Worm (Caenorhabditis elegans) whole organism, L4/young adult: Measurements from ENCODE around the gene fbxa-18.

ENCODE experiments used
- W03F9.2 ChIP-seq: fragments of 150-350 bp; optimal IDR thresholded peaks from 2 replicates; lab custom pipeline; 2014; ENCODE audit warnings: missing biosample characterization, missing genetic modification characterization
- dao-5 ChIP-seq: sonication (generic microtip); optimal IDR thresholded peaks from 2 replicates; lab custom pipeline; 2016; ENCODE audit warnings: missing genotype, missing genetic modification characterization, moderate library complexity, missing compliant biosample characterization
- him-1 ChIP-seq: sonication (generic microtip); optimal IDR thresholded peaks from 2 replicates; lab custom pipeline; 2016; ENCODE audit warnings: missing genotype, missing genetic modification reagents, missing genetic modification characterization, missing compliant biosample characterization

The fbxa-18 gene

DNA sequence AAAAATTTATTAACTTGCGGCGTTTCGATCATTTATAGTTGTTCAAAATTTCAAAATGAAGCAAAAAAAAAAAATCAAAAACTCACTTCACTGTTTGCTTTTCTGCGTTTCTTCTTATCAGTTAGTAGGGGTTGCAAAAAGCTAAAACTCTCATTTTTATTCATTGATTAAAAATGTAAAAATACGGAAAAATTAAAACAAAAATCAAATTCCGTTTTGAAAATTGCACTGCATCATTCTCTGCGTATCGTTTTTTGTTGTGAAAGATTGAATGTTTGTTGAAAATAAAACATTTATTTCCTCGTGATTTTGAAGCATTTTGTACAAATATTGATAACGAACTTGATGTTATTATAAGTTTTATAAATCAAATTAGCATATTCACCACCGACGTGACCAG lies 13.4 kb upstream of the fbxa-18 start:
- TF ChIP-seq W03F9.2 (tag; lab: Kevin White, UChicago) (no peak), him-1 (tag; lab: Kevin White, UChicago) (no peak), dao-5 (tag; lab: Kevin White, UChicago) (no peak)

DNA sequence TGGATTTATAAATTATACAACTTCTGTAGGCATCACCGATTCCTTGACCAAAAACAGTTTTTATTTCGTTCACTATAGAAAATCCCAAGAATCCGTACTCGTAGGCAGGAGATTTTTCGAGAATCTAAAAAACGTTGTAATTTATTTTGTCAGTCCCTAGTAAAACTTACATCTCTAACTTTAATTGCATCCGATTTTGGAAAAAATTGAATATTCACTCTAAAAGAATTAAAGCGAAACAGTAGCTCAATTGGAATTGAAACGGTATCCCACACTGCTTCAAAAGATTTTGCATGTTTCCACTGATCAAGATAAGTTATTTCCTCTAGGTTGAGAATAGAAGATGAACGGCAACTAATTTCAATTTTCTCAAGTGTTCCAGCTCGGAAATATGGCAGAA lies 11.2 kb upstream of the fbxa-18 start, which contains the start of gene fbxa-142:
TSS of gene fbxa-142 (minus strand) at position 101 of the 400 bp plus-strand sequence.
- TF ChIP-seq dao-5 (tag; lab: Kevin White, UChicago) (no peak), him-1 (tag; lab: Kevin White, UChicago) (no peak), W03F9.2 (tag; lab: Kevin White, UChicago) (no peak)

DNA sequence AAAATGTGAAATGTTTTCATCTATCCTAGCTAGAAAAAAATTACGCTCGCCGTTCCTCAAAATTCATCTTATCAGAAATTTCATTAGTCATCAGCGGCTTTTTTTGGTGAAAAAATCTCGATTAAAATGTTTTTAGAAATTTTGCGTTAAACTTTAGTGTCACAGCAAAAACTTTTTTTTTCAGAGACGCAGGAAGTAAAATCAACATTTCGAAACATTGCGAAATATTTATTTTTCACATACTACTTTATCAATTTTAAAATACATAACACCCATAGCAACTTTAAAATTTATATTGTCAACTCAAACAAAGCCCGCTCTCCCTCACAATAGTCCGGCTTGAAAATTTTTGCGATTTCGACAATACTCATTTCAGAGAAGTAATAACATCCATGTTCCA lies 10.3 kb upstream of the fbxa-18 start:
- no peak for TF ChIP-seq him-1 (tag; lab: Kevin White, UChicago)
- no peak for TF ChIP-seq W03F9.2 (tag; lab: Kevin White, UChicago)
- no peak for TF ChIP-seq dao-5 (tag; lab: Kevin White, UChicago)

DNA sequence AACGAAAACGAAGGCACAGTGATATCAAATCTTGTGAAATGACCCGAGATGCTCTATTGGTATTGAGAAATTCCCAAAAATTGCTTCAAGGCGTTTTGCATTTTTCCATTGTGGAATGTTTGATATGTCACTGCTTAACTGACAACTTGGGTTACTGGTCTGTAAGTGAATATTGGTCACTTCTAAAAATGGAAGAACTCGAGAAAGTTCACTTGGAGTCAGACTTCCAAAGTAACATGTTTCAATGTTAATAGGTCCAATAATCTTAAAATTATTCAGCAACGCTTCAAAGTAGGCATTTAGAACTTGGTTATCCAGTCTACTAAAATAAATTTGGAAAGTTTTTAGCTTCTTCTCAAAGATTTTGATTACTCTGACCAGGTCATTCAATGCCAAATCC lies 9.8 kb upstream of the fbxa-18 start, which contains the start of gene fbxa-144:
TSS of gene fbxa-144 (minus strand) at position 101 of the 400 bp plus-strand sequence.
- no peak for TF ChIP-seq dao-5 (tag; lab: Kevin White, UChicago)

DNA sequence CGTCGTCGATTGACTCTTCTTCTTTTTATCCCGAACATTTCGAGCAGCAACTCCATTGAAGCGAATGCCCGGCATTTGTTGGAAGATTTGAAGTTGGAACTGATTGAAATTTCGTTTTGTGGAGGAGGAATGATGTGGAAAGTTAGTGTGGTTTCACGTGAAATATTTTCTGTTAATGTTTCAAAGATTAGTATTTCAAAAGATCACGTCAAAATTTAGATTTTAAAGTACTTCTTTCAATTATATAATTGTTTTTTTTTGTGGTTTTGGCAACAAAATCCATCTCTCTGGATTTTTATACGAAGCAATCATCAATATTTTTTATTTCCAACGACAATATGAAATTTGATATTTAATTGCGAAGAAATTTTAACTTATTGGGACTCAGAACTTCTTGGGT lies 5.4 kb upstream of the fbxa-18 start, which contains the start of gene F44G3.7:
TSS of gene F44G3.7 (minus strand) at position 101 of the 400 bp plus-strand sequence.
- TF ChIP-seq dao-5 (tag; lab: Kevin White, UChicago) (no peak), W03F9.2 (tag; lab: Kevin White, UChicago) (no peak), him-1 (tag; lab: Kevin White, UChicago) (no peak)

DNA sequence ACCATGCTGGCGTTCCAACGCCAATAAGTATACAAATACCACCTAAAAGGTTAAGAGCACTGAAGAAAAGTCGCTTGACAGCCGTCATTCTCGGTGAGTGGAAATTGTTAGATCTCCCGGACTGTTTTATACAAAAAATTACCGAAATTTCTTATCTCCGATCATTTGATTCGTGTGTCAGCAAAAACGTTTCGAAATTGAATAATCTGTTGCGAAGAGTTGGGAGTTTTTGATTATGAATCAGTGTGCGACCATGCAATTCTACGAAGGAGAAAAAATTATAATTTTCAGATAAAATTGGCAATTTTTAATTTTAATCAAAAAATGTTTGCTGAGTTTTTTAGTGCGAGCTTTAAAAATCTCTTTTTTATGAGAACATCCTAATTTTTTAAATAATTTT lies 2.9 kb upstream of the fbxa-18 start, which contains the start of gene clc-11:
TSS of gene clc-11 (minus strand) at position 101 of the 400 bp plus-strand sequence.
- TF ChIP-seq W03F9.2 (tag; lab: Kevin White, UChicago), result no peak
- TF ChIP-seq dao-5 (tag; lab: Kevin White, UChicago), result no peak
- no peak for TF ChIP-seq him-1 (tag; lab: Kevin White, UChicago)

DNA sequence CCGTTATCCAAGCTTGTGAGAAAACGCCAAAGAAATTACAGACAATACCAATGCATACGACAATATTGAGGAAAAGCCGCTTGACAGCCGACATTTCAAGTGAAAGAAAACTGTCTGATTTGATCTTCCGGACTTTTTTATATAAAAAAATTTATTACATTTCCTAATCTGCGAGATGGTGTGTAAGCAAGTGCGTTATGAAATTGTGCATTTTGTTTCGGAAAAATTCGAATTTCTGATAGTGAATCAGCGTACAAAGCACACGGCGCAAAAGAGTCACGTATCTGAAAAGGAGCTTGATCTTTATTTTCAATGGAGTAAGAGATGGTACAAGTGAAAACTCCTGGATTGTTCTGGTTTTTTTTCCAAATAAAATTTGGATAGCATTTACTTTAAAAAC lies 1.4 kb upstream of the fbxa-18 start, which contains the start of gene clc-32:
TSS of gene clc-32 (minus strand) at position 101 of the 400 bp plus-strand sequence.
- no peak for TF ChIP-seq W03F9.2 (tag; lab: Kevin White, UChicago)

DNA sequence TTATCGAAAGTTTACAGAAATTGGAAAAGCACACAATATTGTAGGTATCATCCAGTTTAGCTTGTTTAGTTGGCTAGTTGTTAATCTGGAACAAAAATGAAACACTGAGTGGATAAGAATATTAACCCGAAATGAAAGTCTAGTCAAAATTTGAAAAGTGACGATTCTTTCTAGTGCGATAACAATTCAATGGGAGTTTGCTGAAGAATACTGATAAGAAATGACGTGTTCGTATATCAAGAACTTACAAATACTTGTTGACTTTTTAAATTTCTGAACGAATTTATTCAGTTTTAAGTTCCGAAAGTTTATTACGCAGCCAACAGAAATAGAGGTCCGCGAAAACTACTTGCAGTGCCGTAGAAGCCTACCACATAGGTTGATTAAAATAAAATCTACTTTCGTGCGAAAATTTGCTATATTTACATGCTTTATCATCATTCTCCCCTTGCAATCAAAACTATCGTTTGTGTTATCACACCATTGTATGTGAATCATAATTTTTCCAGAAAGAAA lies 653 bp downstream of the fbxa-18 start, which contains the start of gene fbxa-88:
TSS of gene fbxa-88 (minus strand) at position 51 of the 516 bp plus-strand sequence.
- TF ChIP-seq dao-5 (tag; lab: Kevin White, UChicago), result no peak
- no peak for TF ChIP-seq him-1 (tag; lab: Kevin White, UChicago)
- no peak for TF ChIP-seq W03F9.2 (tag; lab: Kevin White, UChicago)

DNA sequence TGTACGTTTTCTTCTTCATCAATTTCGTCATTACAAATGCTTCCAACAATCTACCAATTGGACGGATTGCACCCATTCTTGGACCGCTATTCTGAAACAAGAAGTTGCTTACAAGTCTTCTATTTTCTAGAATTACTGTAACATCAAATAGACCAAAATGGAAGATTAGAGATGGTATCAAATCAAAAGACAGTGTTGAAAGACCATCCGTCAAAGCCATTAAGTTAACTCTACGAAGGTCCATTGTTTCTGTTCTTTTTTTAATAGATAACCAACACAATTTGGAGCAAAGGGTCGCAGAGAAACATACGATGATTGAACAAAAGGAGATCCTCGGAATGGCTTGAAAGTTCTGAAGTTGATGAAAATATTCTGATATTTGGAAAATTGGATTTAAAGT lies 2.5 kb downstream of the fbxa-18 start:
- TF ChIP-seq W03F9.2 (tag; lab: Kevin White, UChicago), result no peak
- no peak for TF ChIP-seq dao-5 (tag; lab: Kevin White, UChicago)
- TF ChIP-seq him-1 (tag; lab: Kevin White, UChicago), result no peak

DNA sequence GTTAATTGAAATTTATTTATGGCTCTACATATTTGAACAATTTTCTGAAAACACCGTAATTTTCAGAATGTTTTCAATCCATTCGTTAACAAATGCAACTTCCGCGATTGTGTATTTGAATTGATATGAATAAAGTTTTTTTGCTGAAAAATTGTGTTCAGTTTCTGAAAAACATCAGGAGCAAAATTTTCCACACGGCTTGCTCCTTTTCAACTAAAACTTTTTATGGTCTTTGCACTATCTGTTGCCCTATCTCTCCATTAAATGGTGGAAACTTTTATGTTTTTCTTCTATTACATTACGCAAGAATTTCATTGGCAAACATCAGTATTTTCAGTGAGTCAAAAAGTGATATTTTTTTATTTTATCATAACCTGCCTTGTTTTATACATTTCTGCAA lies 6.3 kb downstream of the fbxa-18 start, which contains the start of gene F10A3.4:
TSS of gene F10A3.4 (plus strand) at position 301 of the 400 bp plus-strand sequence.
- no peak for TF ChIP-seq dao-5 (tag; lab: Kevin White, UChicago)
- TF ChIP-seq him-1 (tag; lab: Kevin White, UChicago), result no peak
- TF ChIP-seq W03F9.2 (tag; lab: Kevin White, UChicago), result no peak

DNA sequence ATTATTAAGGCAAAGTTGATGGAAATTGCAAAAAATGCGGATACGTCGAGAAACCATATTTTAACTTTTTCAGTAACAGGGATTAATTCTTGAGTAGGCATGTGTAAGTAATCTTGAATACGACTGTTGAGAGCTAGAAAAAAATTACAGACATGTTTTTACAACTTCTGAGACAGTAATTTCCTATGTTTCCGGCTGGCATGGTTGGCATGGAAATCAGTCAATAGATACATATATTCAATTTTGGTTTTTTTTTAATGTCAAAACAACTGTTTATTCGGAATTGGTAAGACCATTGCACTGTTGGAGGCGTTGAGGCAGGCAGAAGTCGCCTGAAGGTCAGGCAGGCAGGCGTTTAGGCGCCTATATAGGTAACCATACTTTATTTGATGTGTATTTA lies 10.9 kb downstream of the fbxa-18 start, which contains the start of gene str-254:
TSS of gene str-254 (minus strand) at position 101 of the 400 bp plus-strand sequence.
- TF ChIP-seq W03F9.2 (tag; lab: Kevin White, UChicago) (no peak), dao-5 (tag; lab: Kevin White, UChicago) (no peak), him-1 (tag; lab: Kevin White, UChicago) (no peak)

DNA sequence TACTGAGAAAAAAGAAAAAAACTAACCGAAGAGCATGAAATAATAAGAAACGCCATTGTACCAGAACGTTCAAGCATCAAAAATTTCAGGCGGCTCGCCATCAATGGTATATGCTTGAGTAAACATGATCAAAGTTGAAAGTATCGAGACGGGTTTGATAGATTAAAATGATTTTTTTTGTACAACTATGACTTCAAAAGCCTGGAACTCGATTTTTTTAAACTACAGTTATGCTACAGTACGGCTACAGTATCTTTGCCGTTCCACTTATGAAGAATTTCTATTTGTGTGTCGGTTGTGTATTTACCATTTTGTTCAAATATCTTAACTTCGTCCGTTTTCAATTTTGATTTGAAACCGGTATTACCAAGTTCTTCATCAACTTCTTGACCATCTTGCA lies 12.6 kb downstream of the fbxa-18 start, which contains the start of gene str-97:
TSS of gene str-97 (minus strand) at position 101 of the 400 bp plus-strand sequence.
- TF ChIP-seq dao-5 (tag; lab: Kevin White, UChicago), result no peak
- TF ChIP-seq him-1 (tag; lab: Kevin White, UChicago), result no peak
- TF ChIP-seq W03F9.2 (tag; lab: Kevin White, UChicago), result no peak

DNA sequence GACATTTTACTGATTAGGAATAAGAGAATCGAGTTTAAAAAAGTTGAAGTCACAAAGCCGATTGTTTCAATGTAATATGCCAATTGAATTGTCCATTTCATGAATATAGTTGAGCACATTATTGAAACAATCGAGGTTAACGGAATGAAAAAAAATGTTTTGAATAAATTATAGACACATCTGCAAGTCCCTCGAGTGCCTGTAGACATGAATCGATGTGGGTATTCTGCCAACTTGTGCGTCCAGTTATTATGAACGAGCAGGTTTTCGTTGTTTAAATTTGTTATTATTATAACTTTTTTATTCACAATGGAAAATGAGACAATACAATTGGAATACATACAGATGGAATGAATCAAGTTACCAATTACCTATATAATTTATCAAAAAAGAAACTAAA lies 15.9 kb downstream of the fbxa-18 start, which contains the start of gene str-99:
TSS of gene str-99 (minus strand) at position 101 of the 400 bp plus-strand sequence.
- TF ChIP-seq dao-5 (tag; lab: Kevin White, UChicago), result no peak
- no peak for TF ChIP-seq W03F9.2 (tag; lab: Kevin White, UChicago)
- no peak for TF ChIP-seq him-1 (tag; lab: Kevin White, UChicago)

DNA sequence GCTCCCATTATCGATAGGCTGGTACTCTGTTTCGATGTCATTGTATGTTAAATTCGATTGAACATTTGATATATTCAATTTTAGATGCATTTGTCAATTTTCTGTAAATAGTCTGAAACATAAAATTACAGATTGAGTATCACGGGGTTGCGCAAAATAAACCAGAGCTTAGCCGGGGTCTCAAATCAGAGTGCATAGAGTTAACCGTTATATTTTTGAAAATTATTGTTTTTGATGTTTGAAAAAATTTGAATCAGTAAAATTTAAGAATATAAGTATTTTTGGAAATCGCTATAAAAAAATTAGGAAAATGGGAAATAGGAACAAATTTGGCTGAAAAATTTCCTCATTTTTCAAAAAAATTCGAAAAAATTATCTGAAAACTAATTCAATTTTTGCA lies 17.1 kb downstream of the fbxa-18 start, which contains the start of gene F10A3.17:
TSS of gene F10A3.17 (minus strand) at position 101 of the 400 bp plus-strand sequence.
- TF ChIP-seq him-1 (tag; lab: Kevin White, UChicago) (no peak), W03F9.2 (tag; lab: Kevin White, UChicago) (no peak)
